Worm (Caenorhabditis elegans) whole organism, L4 larva: Measurements from ENCODE around the gene K08H2.4.

ENCODE experiments used
- aly-2 ChIP-seq: sonication (generic microtip); optimal IDR thresholded peaks from 2 replicates; lab custom pipeline; 2018; ENCODE audit warnings: missing biosample characterization, missing genetic modification characterization
- fos-1 ChIP-seq: fragments of 150-350 bp; optimal IDR thresholded peaks from 2 replicates; lab custom pipeline; 2014; ENCODE audit warnings: missing biosample characterization, missing genetic modification characterization
- nhr-11 ChIP-seq: fragments of 150-350 bp; optimal IDR thresholded peaks from 2 replicates; lab custom pipeline; 2014; ENCODE audit warnings: missing biosample characterization, missing genetic modification characterization
- nhr-25 ChIP-seq: sonication (generic microtip); optimal IDR thresholded peaks from 2 replicates; lab custom pipeline; 2017; ENCODE audit warnings: missing genetic modification characterization, mild to moderate bottlenecking, missing compliant biosample characterization, antibody characterized with exemption, moderate library complexity, borderline replicate concordance; ENCODE audit not compliant: insufficient read depth
- nhr-28 ChIP-seq: fragments of 150-350 bp; optimal IDR thresholded peaks from 2 replicates; lab custom pipeline; 2014; ENCODE audit warnings: missing biosample characterization, missing genetic modification characterization
- nhr-48 ChIP-seq: sonication (generic microtip); optimal IDR thresholded peaks from 2 replicates; lab custom pipeline; 2016; ENCODE audit warnings: mild to moderate bottlenecking, missing genetic modification characterization, missing compliant biosample characterization
- tag-97 ChIP-seq: fragments of 200-800 bp; sonication (Bioruptor generic); IDR thresholded peaks from 2 replicates; pipeline ENCODE4 v1.3.6; 2022; ENCODE audit warnings: missing genetic modification characterization, missing compliant biosample characterization
- vab-7 ChIP-seq: fragments of 200-800 bp; sonication (Bioruptor generic); IDR thresholded peaks from 2 replicates; pipeline ENCODE4 v1.3.6; 2022; ENCODE audit warnings: missing genetic modification reagents, missing genetic modification characterization, missing compliant biosample characterization

ce11 chrX:13284618-13285017 lies 46.3 kb downstream of the K08H2.4 start:
- TF ChIP-seq nhr-48 (peak; percentile 16), fos-1 (tag; lab: Kevin White, UChicago) (no peak), nhr-25 (tag; lab: Kevin White, UChicago) (no peak), nhr-28 (tag; lab: Kevin White, UChicago) (no peak), nhr-11 (tag; lab: Kevin White, UChicago) (no peak), tag-97 (no peak), aly-2 (tag; lab: Kevin White, UChicago) (no peak), vab-7 (GFP tag; lab: Robert Waterston, UW) (0 out of 2 replicates have a peak, but pooled peaks have one; percentile 61)
